Worm (Caenorhabditis elegans): ENCODE measurements around the gene ocam-1.

ce11 chrV:14162959-14163548 lies 4.5 kb downstream of the ocam-1 start, which contains the start of gene srd-26:
- no peak for TF ChIP-seq ztf-11 (tag; optimal IDR thresholded peaks at IDR 0.05)
- no peak for TF ChIP-seq pax-3 (tag; optimal IDR thresholded peaks at IDR 0.05)
- no peak for TF ChIP-seq lin-39 (tag; optimal IDR thresholded peaks at IDR 0.05)
- no peak for TF ChIP-seq ama-1 (optimal IDR thresholded peaks at IDR 0.05)
- no peak for TF ChIP-seq zip-4 (GFP tag; optimal IDR thresholded peaks at IDR 0.05)
- no peak for TF ChIP-seq fkh-10 (GFP tag; optimal IDR thresholded peaks at IDR 0.05)
- no peak for TF ChIP-seq lin-35 (GFP tag; optimal IDR thresholded peaks at IDR 0.05)
- no peak for TF ChIP-seq skn-1 (tag; optimal IDR thresholded peaks at IDR 0.05)
- TF ChIP-seq nhr-28 (tag; optimal IDR thresholded peaks at IDR 0.05), result no peak
- no peak for TF ChIP-seq nhr-77 (tag; optimal IDR thresholded peaks at IDR 0.05)
- no peak for TF ChIP-seq mep-1 (tag; optimal IDR thresholded peaks at IDR 0.05)
